Fruit fly (Drosophila melanogaster) whole organism, embryonic: ENCODE results near the gene mRpL17.

Source experiments
- Antp ChIP-seq: fragments of 200-800 bp; sonication (Bioruptor generic); optimal IDR thresholded peaks from 3 replicates; lab custom pipeline; 2016; ENCODE audit warnings: missing biosample characterization, missing genetic modification characterization
- Atf-2 ChIP-seq: fragments of 200-800 bp; sonication (Bioruptor generic); optimal IDR thresholded peaks from 2 replicates; lab custom pipeline; 2016; ENCODE audit warnings: missing biosample characterization, missing genetic modification characterization
- B-H2 ChIP-seq: fragments of 200-800 bp; sonication (Bioruptor generic); optimal IDR thresholded peaks from 2 replicates; lab custom pipeline; 2018; ENCODE audit warnings: missing biosample characterization, mild to moderate bottlenecking, missing genetic modification characterization
- Bteb2 ChIP-seq: fragments of 200-800 bp; sonication (Bioruptor generic); optimal IDR thresholded peaks from 2 replicates; lab custom pipeline; 2016; ENCODE audit warnings: missing biosample characterization, missing genetic modification characterization
- CG1024 ChIP-seq: fragments of 200-800 bp; sonication (Bioruptor generic); IDR thresholded peaks from 2 replicates; pipeline ENCODE4 v1.3.6; 2022; ENCODE audit warnings: missing biosample characterization, missing genetic modification characterization
- CG10321 ChIP-seq: fragments of 200-800 bp; sonication (Bioruptor generic); IDR thresholded peaks from 2 replicates; pipeline ENCODE4 v1.3.6; 2022; ENCODE audit warnings: missing biosample characterization, missing genetic modification characterization
- CG10366 ChIP-seq: fragments of 200-800 bp; sonication (Bioruptor generic); IDR thresholded peaks from 2 replicates; pipeline ENCODE4 v1.3.6; 2022; ENCODE audit warnings: missing biosample characterization, missing genetic modification characterization
- CG13287 ChIP-seq: fragments of 200-800 bp; sonication (Bioruptor generic); IDR thresholded peaks from 2 replicates; pipeline ENCODE4 v1.3.6; 2022; ENCODE audit warnings: missing biosample characterization, missing genetic modification characterization; ENCODE audit not compliant: partially characterized antibody
- CG13775 ChIP-seq: fragments of 200-800 bp; sonication (Bioruptor generic); optimal IDR thresholded peaks from 3 replicates; lab custom pipeline; 2017; ENCODE audit warnings: missing biosample characterization, mild to moderate bottlenecking, missing genetic modification characterization
- CG14050 ChIP-seq: fragments of 200-800 bp; sonication (Bioruptor generic); IDR thresholded peaks from 3 replicates; pipeline ENCODE4 v1.3.6; 2022; ENCODE audit warnings: missing biosample characterization, missing genetic modification characterization
- CG15269 ChIP-seq: fragments of 200-800 bp; sonication (Bioruptor generic); optimal IDR thresholded peaks from 2 replicates; lab custom pipeline; 2018; ENCODE audit warnings: missing biosample characterization, mild to moderate bottlenecking, missing genetic modification characterization, moderate library complexity
- CG16779 ChIP-seq: fragments of 200-800 bp; sonication (Bioruptor generic); IDR thresholded peaks from 2 replicates; pipeline ENCODE4 v1.3.6; 2022; ENCODE audit warnings: missing biosample characterization, missing genetic modification characterization
- CG2202 ChIP-seq: fragments of 200-800 bp; sonication (Bioruptor generic); optimal IDR thresholded peaks from 2 replicates; lab custom pipeline; 2018; ENCODE audit warnings: missing biosample characterization, mild to moderate bottlenecking, missing genetic modification characterization
- CG2875 ChIP-seq: fragments of 200-800 bp; sonication (Bioruptor generic); optimal IDR thresholded peaks from 2 replicates; lab custom pipeline; 2017; ENCODE audit warnings: missing biosample characterization, mild to moderate bottlenecking, missing genetic modification characterization, missing genetic modification reagents
- CG32767 ChIP-seq: fragments of 200-800 bp; sonication (Bioruptor generic); IDR thresholded peaks from 2 replicates; pipeline ENCODE4 v1.3.6; 2022; ENCODE audit warnings: missing biosample characterization, missing genetic modification characterization
- CG33557 ChIP-seq: fragments of 200-800 bp; sonication (Bioruptor generic); optimal IDR thresholded peaks from 2 replicates; lab custom pipeline; 2019; ENCODE audit warnings: missing biosample characterization, mild to moderate bottlenecking, missing genetic modification characterization, moderate library complexity
- CG3995 ChIP-seq: fragments of 200-800 bp; sonication (Bioruptor generic); optimal IDR thresholded peaks from 3 replicates; lab custom pipeline; 2016; ENCODE audit warnings: missing biosample characterization, missing genetic modification characterization
- CG4360 ChIP-seq: fragments of 200-800 bp; sonication (Bioruptor generic); IDR thresholded peaks from 2 replicates; pipeline ENCODE4 v1.3.6; 2022; ENCODE audit warnings: missing biosample characterization, missing genetic modification characterization
- CG4404 ChIP-seq: fragments of 200-800 bp; sonication (Bioruptor generic); IDR thresholded peaks from 2 replicates; pipeline ENCODE4 v1.3.6; 2022; ENCODE audit warnings: missing biosample characterization, missing genetic modification characterization
- CG4617 ChIP-seq: fragments of 200-800 bp; sonication (Bioruptor generic); optimal IDR thresholded peaks from 3 replicates; lab custom pipeline; 2016; ENCODE audit warnings: missing biosample characterization, missing genetic modification characterization, borderline replicate concordance
- CG4707 ChIP-seq: fragments of 200-800 bp; sonication (Bioruptor generic); optimal IDR thresholded peaks from 2 replicates; lab custom pipeline; 2018; ENCODE audit warnings: missing biosample characterization, mild to moderate bottlenecking, missing genetic modification characterization, moderate library complexity
- CG7556 ChIP-seq: fragments of 200-800 bp; sonication (Bioruptor generic); optimal IDR thresholded peaks from 2 replicates; lab custom pipeline; 2017; ENCODE audit warnings: missing biosample characterization, mild to moderate bottlenecking, missing genetic modification characterization
- CG7839 ChIP-seq: fragments of 200-800 bp; sonication (Bioruptor generic); optimal IDR thresholded peaks from 3 replicates; lab custom pipeline; 2018; ENCODE audit warnings: missing biosample characterization, mild to moderate bottlenecking, missing genetic modification characterization, moderate library complexity
- CG8290 ChIP-seq, 3 experiments: fragments of 200-800 bp; sonication (Bioruptor generic); optimal IDR thresholded peaks; 2 replicates each; lab custom pipeline; 2016 to 2019; ENCODE audit warnings: missing biosample characterization in 3 of 3, missing genetic modification characterization in 3 of 3, mild to moderate bottlenecking in 2 of 3, moderate library complexity in 1 of 3
- Ets65A ChIP-seq: fragments of 200-800 bp; sonication (Bioruptor generic); peaks from one replicate; lab custom pipeline; 2016; ENCODE audit warnings: missing biosample characterization, missing genetic modification characterization
- Fer1 ChIP-seq: fragments of 200-800 bp; sonication (Bioruptor generic); optimal IDR thresholded peaks from 2 replicates; lab custom pipeline; 2017; ENCODE audit warnings: missing biosample characterization, mild to moderate bottlenecking, missing genetic modification characterization
- HmgZ ChIP-seq: fragments of 200-800 bp; sonication (Bioruptor generic); optimal IDR thresholded peaks from 2 replicates; lab custom pipeline; 2018; ENCODE audit warnings: missing biosample characterization, mild to moderate bottlenecking, missing genetic modification characterization
- Med ChIP-seq: fragments of 200-800 bp; sonication (Bioruptor generic); peaks from one replicate; lab custom pipeline; 2016; ENCODE audit warnings: missing biosample characterization, missing genetic modification characterization, mild to moderate bottlenecking, inconsistent platforms, moderate library complexity
- Meics ChIP-seq: fragments of 200-800 bp; sonication (Bioruptor generic); optimal IDR thresholded peaks from 2 replicates; lab custom pipeline; 2017; ENCODE audit warnings: missing biosample characterization, mild to moderate bottlenecking, missing genetic modification characterization
- NK7.1 ChIP-seq: fragments of 200-800 bp; sonication (Bioruptor generic); optimal IDR thresholded peaks from 3 replicates; lab custom pipeline; 2016; ENCODE audit warnings: missing biosample characterization, missing genetic modification characterization
- Spps ChIP-seq: fragments of 200-800 bp; sonication (Bioruptor generic); optimal IDR thresholded peaks from 2 replicates; lab custom pipeline; 2018; ENCODE audit warnings: missing biosample characterization, mild to moderate bottlenecking, missing genetic modification characterization
- Trl ChIP-seq, 3 experiments: fragments of >200 bp in 2 of 3; fragments of 200-800 bp in 1 of 3; sonication (Bioruptor generic) in 1 of 3; optimal IDR thresholded peaks; 2 replicates in 1 of 3; 3 replicates in 2 of 3; lab custom pipeline; 2016 to 2017; ENCODE audit warnings: missing biosample characterization in 1 of 3, missing genetic modification characterization in 1 of 3
- bigmax ChIP-seq: fragments of 200-800 bp; sonication (Bioruptor generic); optimal IDR thresholded peaks from 2 replicates; lab custom pipeline; 2018; ENCODE audit warnings: missing biosample characterization, mild to moderate bottlenecking, missing genetic modification characterization
- croc ChIP-seq: fragments of 200-800 bp; sonication (Bioruptor generic); conservative IDR thresholded peaks from 3 replicates; pipeline ENCODE4 v1.3.6; 2022; ENCODE audit warnings: missing biosample characterization, missing genetic modification characterization
- danr ChIP-seq: fragments of 200-800 bp; sonication (Bioruptor generic); IDR thresholded peaks from 2 replicates; pipeline ENCODE4 v1.3.6; 2022; ENCODE audit warnings: missing biosample characterization, missing genetic modification characterization
- esg ChIP-seq: fragments of 200-800 bp; sonication (Bioruptor generic); conservative IDR thresholded peaks from 2 replicates; pipeline ENCODE4 v1.3.6; 2022; ENCODE audit warnings: missing biosample characterization, missing genetic modification characterization
- exex ChIP-seq: fragments of 200-800 bp; sonication (Bioruptor generic); optimal IDR thresholded peaks from 4 replicates; lab custom pipeline; 2018; ENCODE audit warnings: missing biosample characterization, mild to moderate bottlenecking, missing genetic modification characterization, moderate library complexity
- fru ChIP-seq: fragments of >200 bp; optimal IDR thresholded peaks from 2 replicates; lab custom pipeline; 2017
- gcm ChIP-seq: fragments of 200-800 bp; sonication (Bioruptor generic); optimal IDR thresholded peaks from 2 replicates; lab custom pipeline; 2019; ENCODE audit warnings: missing biosample characterization, mild to moderate bottlenecking, missing genetic modification characterization, moderate library complexity
- gem ChIP-seq: fragments of 200-800 bp; sonication (Bioruptor generic); optimal IDR thresholded peaks from 2 replicates; lab custom pipeline; 2019; ENCODE audit warnings: missing biosample characterization, mild to moderate bottlenecking, missing genetic modification characterization, moderate library complexity
- insv ChIP-seq, 2 experiments: fragments of 200-800 bp; sonication (Bioruptor generic); optimal IDR thresholded peaks; 3 replicates each; lab custom pipeline; 2016 to 2018; ENCODE audit warnings: missing biosample characterization in 2 of 2, missing genetic modification characterization in 2 of 2
- jigr1 ChIP-seq: fragments of 200-800 bp; sonication (Bioruptor generic); IDR thresholded peaks from 3 replicates; pipeline ENCODE4 v1.3.6; 2022; ENCODE audit warnings: missing biosample characterization, missing genetic modification characterization
- knrl ChIP-seq: fragments of 200-800 bp; sonication (Bioruptor generic); IDR thresholded peaks from 3 replicates; pipeline ENCODE4 v1.3.6; 2022; ENCODE audit warnings: missing biosample characterization, missing genetic modification characterization; ENCODE audit not compliant: partially characterized antibody
- lmd ChIP-seq: fragments of 200-800 bp; sonication (Bioruptor generic); IDR thresholded peaks from 2 replicates; pipeline ENCODE4 v1.3.6; 2022; ENCODE audit warnings: missing biosample characterization, missing genetic modification characterization
- nom ChIP-seq: fragments of 200-800 bp; sonication (Bioruptor generic); optimal IDR thresholded peaks from 2 replicates; lab custom pipeline; 2017; ENCODE audit warnings: missing biosample characterization, missing genetic modification characterization, mild to moderate bottlenecking, moderate library complexity, missing genetic modification reagents
- pb ChIP-seq: fragments of 200-800 bp; sonication (Bioruptor generic); optimal IDR thresholded peaks from 3 replicates; lab custom pipeline; 2016; ENCODE audit warnings: missing biosample characterization, missing genetic modification characterization
- pros ChIP-seq: fragments of 200-800 bp; sonication (Bioruptor generic); optimal IDR thresholded peaks from 3 replicates; lab custom pipeline; 2019; ENCODE audit warnings: missing biosample characterization, mild to moderate bottlenecking, missing genetic modification characterization, moderate library complexity
- row ChIP-seq: fragments of 200-800 bp; sonication (Bioruptor generic); IDR thresholded peaks from 3 replicates; pipeline ENCODE4 v1.3.6; 2022; ENCODE audit warnings: missing biosample characterization, missing genetic modification characterization
- sd ChIP-seq: fragments of 200-800 bp; sonication (Bioruptor generic); optimal IDR thresholded peaks from 3 replicates; lab custom pipeline; 2018; ENCODE audit warnings: missing biosample characterization, mild to moderate bottlenecking, missing genetic modification characterization, moderate library complexity
- unpg ChIP-seq: fragments of 200-800 bp; sonication (Bioruptor generic); optimal IDR thresholded peaks from 3 replicates; lab custom pipeline; 2018; ENCODE audit warnings: missing biosample characterization, mild to moderate bottlenecking, missing genetic modification characterization, moderate library complexity

mRpL17 gene

dm6 chr3L:246644-247199 is 17.9 kb upstream of the mRpL17 start (continued):
- TF ChIP-seq HmgZ (peak; percentile 87), CG32767 (GFP tag; lab: Robert Waterston, UW) (peak; percentile 33; the same call in 1 of the 2 replicates), CG4404 (GFP tag; lab: Robert Waterston, UW) (no peak), CG2202 (no peak), CG1024 (GFP tag; lab: Robert Waterston, UW) (no peak), CG2875 (peak; percentile 6), esg (no peak), Atf-2 (peak; percentile 50), lmd (GFP tag; lab: Robert Waterston, UW) (peak; percentile 40; the same call in 1 of the 2 replicates), row (GFP tag; lab: Robert Waterston, UW) (peak; percentile 50), CG7556 (GFP tag; lab: Kevin White, UChicago) (no peak), pb (GFP tag; lab: Kevin White, UChicago) (peak; percentile 36), CG3995 (GFP tag; lab: Kevin White, UChicago) (peak; percentile 20), CG13287 (GFP tag; lab: Robert Waterston, UW) (peak; percentile 66; the same call in 1 of the 2 replicates), gem (tag; lab: Kevin White, UChicago) (no peak), CG13775 (peak; percentile 54), danr (no peak), nom (GFP tag; lab: Kevin White, UChicago) (peak; percentile 26), Med (GFP tag; lab: Kevin White, UChicago) (peak; percentile 94), Ets65A (GFP tag; lab: Kevin White, UChicago) (peak; percentile 96), jigr1 (no peak), Bteb2 (GFP tag; lab: Kevin White, UChicago) (no peak), Antp (GFP tag; lab: Kevin White, UChicago) (peak; percentile 52), NK7.1 (GFP tag; lab: Kevin White, UChicago) (peak; percentile 43), B-H2 (peak; percentile 70), unpg (GFP tag; lab: Kevin White, UChicago) (no peak), CG10366 (no peak), CG7839 (no peak), CG4617 (peak; percentile 94), CG33557 (no peak), CG4360 (no peak), fru (lab: Kevin White, UChicago) (no peak), Spps (tag; lab: Kevin White, UChicago) (no peak), CG14050 (GFP tag; lab: Robert Waterston, UW) (no peak; the same call in 2 of the 3 replicates), exex (tag; lab: Kevin White, UChicago) (no peak), Meics (no peak), Trl (optimal IDR thresholded peaks at IDR 0.05; lab: Kevin White, UChicago) (no peak), Trl (GFP tag; optimal IDR thresholded peaks at IDR 0.05; lab: Kevin White, UChicago) (peak; percentile 50), CG10321 (GFP tag; lab: Robert Waterston, UW) (no peak), CG15269 (tag; lab: Kevin White, UChicago) (no peak), bigmax (GFP tag; lab: Kevin White, UChicago) (peak; percentile 54), knrl (GFP tag; lab: Robert Waterston, UW) (peak; percentile 59; the same call in 2 of the 3 replicates), pros (no peak), gcm (no peak), CG8290 (GFP tag; optimal IDR thresholded peaks at IDR 0.05; lab: Kevin White, UChicago) (peak; percentile 53), CG8290 (tag; optimal IDR thresholded peaks at IDR 0.05; lab: Kevin White, UChicago) (no peak), sd (tag; lab: Kevin White, UChicago) (no peak), croc (GFP tag; lab: Robert Waterston, UW) (no peak), Fer1 (no peak), CG4707 (GFP tag; lab: Kevin White, UChicago) (no peak), insv (GFP tag; optimal IDR thresholded peaks at IDR 0.05; lab: Kevin White, UChicago) (peak in 1 of 2 experiments; percentile 30), CG16779 (GFP tag; lab: Robert Waterston, UW) (no peak)
